Fruit fly (Drosophila melanogaster): ENCODE measurements around the gene Cyp6d5.
A peak's percentile ranks its signal among the peaks of the same experiment; 100 is the strongest.

Cyp6d5 gene

dm6 chr3R:14052182-14053036 lies 23.4 kb downstream of the Cyp6d5 start (continued):
- peak; percentile 71 for TF ChIP-seq odd (GFP tag; optimal IDR thresholded peaks at IDR 0.05)
- TF ChIP-seq CG7556 (GFP tag; optimal IDR thresholded peaks at IDR 0.05): peak; percentile 88
- no peak; the same call in 1 of the 2 replicates for TF ChIP-seq CG4360 (GFP tag; IDR thresholded peaks at IDR 0.05)
- TF ChIP-seq Ets65A (GFP tag): peak; percentile 92
- TF ChIP-seq hb (GFP tag; IDR thresholded peaks at IDR 0.05; ENCODE audit: partially characterized antibody): no peak
- no peak for TF ChIP-seq CG7963 (GFP tag; IDR thresholded peaks at IDR 0.05; ENCODE audit: partially characterized antibody)
- TF ChIP-seq CG32767 (GFP tag; IDR thresholded peaks at IDR 0.05): peak; percentile 71; the same call in 1 of the 2 replicates
- TF ChIP-seq sim (GFP tag; IDR thresholded peaks at IDR 0.05): no peak
- peak; percentile 58; the same call in 1 of the 2 replicates for TF ChIP-seq CG17328 (GFP tag; IDR thresholded peaks at IDR 0.05)
- peak; percentile 57 for TF ChIP-seq ssp (GFP tag; IDR thresholded peaks at IDR 0.05)
- TF ChIP-seq bbx (GFP tag; IDR thresholded peaks at IDR 0.05; ENCODE audit: partially characterized antibody): no peak
- TF ChIP-seq Hr3 (GFP tag; optimal IDR thresholded peaks at IDR 0.05): peak; percentile 79
- TF ChIP-seq row (GFP tag; IDR thresholded peaks at IDR 0.05): peak; percentile 88
- peak; percentile 84 for TF ChIP-seq CG11560 (tag; IDR thresholded peaks at IDR 0.05)
- peak; percentile 87 for TF ChIP-seq seq (GFP tag; IDR thresholded peaks at IDR 0.05)
- TF ChIP-seq eve (GFP tag; optimal IDR thresholded peaks at IDR 0.05): peak in 1 of 2 experiments; percentile 87
- TF ChIP-seq hkb (optimal IDR thresholded peaks at IDR 0.05): no peak
- TF ChIP-seq hkb (GFP tag; IDR thresholded peaks at IDR 0.05): peak; percentile 81
- TF ChIP-seq fd96Cb (tag; optimal IDR thresholded peaks at IDR 0.05): peak; percentile 70
- TF ChIP-seq caup (GFP tag; optimal IDR thresholded peaks at IDR 0.05; ENCODE audit: severe bottlenecking): peak; percentile 86
- TF ChIP-seq tup (GFP tag; optimal IDR thresholded peaks at IDR 0.05): peak; percentile 12
- no peak for TF ChIP-seq Dp (GFP tag; optimal IDR thresholded peaks at IDR 0.05)
- TF ChIP-seq CG14965 (GFP tag; optimal IDR thresholded peaks at IDR 0.05; ENCODE audit: borderline replicate concordance): no peak
- TF ChIP-seq zfh2 (GFP tag; optimal IDR thresholded peaks at IDR 0.05): peak; percentile 93
- peak; percentile 61 for TF ChIP-seq CG30431 (GFP tag; optimal IDR thresholded peaks at IDR 0.05)
- TF ChIP-seq Mrtf (GFP tag; IDR thresholded peaks at IDR 0.05): peak; percentile 76
- TF ChIP-seq Six4 (GFP tag; optimal IDR thresholded peaks at IDR 0.05): peak; percentile 45
- TF ChIP-seq CG6272 (GFP tag; IDR thresholded peaks at IDR 0.05): peak; percentile 75
- TF ChIP-seq CG1647 (GFP tag; optimal IDR thresholded peaks at IDR 0.05): peak; percentile 81
- TF ChIP-seq mirr (GFP tag; optimal IDR thresholded peaks at IDR 0.05): peak; percentile 42
- TF ChIP-seq PHDP (tag; optimal IDR thresholded peaks at IDR 0.05): peak; percentile 88
- no peak for TF ChIP-seq pan (optimal IDR thresholded peaks at IDR 0.05)
- peak in 1 of 2 experiments; percentile 85 for TF ChIP-seq pan (GFP tag; optimal IDR thresholded peaks at IDR 0.05 in 1 of 2, IDR thresholded peaks at IDR 0.05 in 1 of 2)
- TF ChIP-seq Dip2 (GFP tag; IDR thresholded peaks at IDR 0.05): 0 out of 2 replicates have a peak, but pooled peaks have one; percentile 34
- TF ChIP-seq CG18599 (GFP tag; optimal IDR thresholded peaks at IDR 0.05): peak; percentile 90
- TF ChIP-seq CoRest (tag; optimal IDR thresholded peaks at IDR 0.05): peak; percentile 93
- peak; percentile 43 to 84 for TF ChIP-seq bsh (GFP tag; optimal IDR thresholded peaks at IDR 0.05)
- peak; percentile 85 for TF ChIP-seq D19B (GFP tag; optimal IDR thresholded peaks at IDR 0.05)
- peak; percentile 81 for TF ChIP-seq CG4730 (GFP tag; IDR thresholded peaks at IDR 0.05)
- TF ChIP-seq fu2 (GFP tag; optimal IDR thresholded peaks at IDR 0.05): peak; percentile 91
- peak; percentile 94 for TF ChIP-seq pho (GFP tag; optimal IDR thresholded peaks at IDR 0.05)
- TF ChIP-seq Tbp (GFP tag; optimal IDR thresholded peaks at IDR 0.05): no peak
- peak; percentile 83 for TF ChIP-seq ham (GFP tag; IDR thresholded peaks at IDR 0.05)
- no peak for TF ChIP-seq TFAM (GFP tag; optimal IDR thresholded peaks at IDR 0.05)
- TF ChIP-seq CG16863 (GFP tag; optimal IDR thresholded peaks at IDR 0.05): peak; percentile 71
- TF ChIP-seq NK7.1 (GFP tag; optimal IDR thresholded peaks at IDR 0.05): peak; percentile 42
- peak; percentile 87 for TF ChIP-seq CG12769 (tag; optimal IDR thresholded peaks at IDR 0.05)
- peak; percentile 94 for TF ChIP-seq CG3281 (GFP tag; optimal IDR thresholded peaks at IDR 0.05)
- peak; percentile 78 for TF ChIP-seq Side (GFP tag; optimal IDR thresholded peaks at IDR 0.05)

Measured in whole organism, embryonic.